Worm (Caenorhabditis elegans) whole organism, early embryonic: ENCODE results near the gene str-190.
A peak's percentile ranks its signal among the peaks of the same experiment; 100 is the strongest.

Experiments used
- B0310.2 ChIP-seq: sonication (generic microtip); optimal IDR thresholded peaks from 2 replicates; lab custom pipeline; 2016; ENCODE audit warnings: mild to moderate bottlenecking, missing genetic modification characterization, missing compliant biosample characterization
- ama-1 ChIP-seq: fragments of 150-350 bp; optimal IDR thresholded peaks from 2 replicates; lab custom pipeline; 2014
- ceh-13 ChIP-seq: fragments of 200-800 bp; sonication (Bioruptor generic); optimal IDR thresholded peaks from 2 replicates; lab custom pipeline; 2018; ENCODE audit warnings: mild to moderate bottlenecking, missing genetic modification characterization, missing compliant biosample characterization
- ceh-36 ChIP-seq: sonication (generic microtip); optimal IDR thresholded peaks from 2 replicates; lab custom pipeline; 2016; ENCODE audit warnings: missing genetic modification characterization, inconsistent platforms, missing compliant biosample characterization
- ets-7 ChIP-seq: sonication (generic microtip); optimal IDR thresholded peaks from 2 replicates; lab custom pipeline; 2016; ENCODE audit warnings: missing genotype, missing genetic modification characterization, missing compliant biosample characterization
- flt-1 ChIP-seq: fragments of 200-800 bp; sonication (Bioruptor generic); IDR thresholded peaks from 2 replicates; pipeline ENCODE4 v1.3.6; 2022; ENCODE audit warnings: missing genetic modification characterization, missing compliant biosample characterization
- hmg-4 ChIP-seq: fragments of 200-800 bp; sonication (Bioruptor generic); optimal IDR thresholded peaks from 2 replicates; lab custom pipeline; 2018; ENCODE audit warnings: mild to moderate bottlenecking, missing genetic modification characterization, missing compliant biosample characterization
- hnd-1 ChIP-seq: sonication (generic microtip); optimal IDR thresholded peaks from 2 replicates; lab custom pipeline; 2016; ENCODE audit warnings: missing genetic modification characterization, missing compliant biosample characterization
- pes-1 ChIP-seq: fragments of 200-800 bp; sonication (Bioruptor generic); IDR thresholded peaks from 2 replicates; pipeline ENCODE4 v1.3.6; 2022; ENCODE audit warnings: missing genetic modification reagents, missing genetic modification characterization, missing compliant biosample characterization
- scrt-1 ChIP-seq: fragments of 200-800 bp; sonication (Bioruptor generic); IDR thresholded peaks from 2 replicates; pipeline ENCODE4 v1.3.6; 2022; ENCODE audit warnings: missing genetic modification characterization, missing compliant biosample characterization
- sea-1 ChIP-seq: fragments of 200-800 bp; sonication (Bioruptor generic); conservative IDR thresholded peaks from 2 replicates; pipeline ENCODE4 v1.3.6; 2022; ENCODE audit warnings: missing genetic modification characterization, missing compliant biosample characterization
- tbx-37 ChIP-seq: fragments of 200-800 bp; sonication (Bioruptor generic); conservative IDR thresholded peaks from 2 replicates; pipeline ENCODE4 v1.3.6; 2022; ENCODE audit warnings: missing genetic modification reagents, missing genetic modification characterization, missing compliant biosample characterization
- tra-4 ChIP-seq: sonication (generic microtip); optimal IDR thresholded peaks from 2 replicates; lab custom pipeline; 2017; ENCODE audit warnings: missing genetic modification characterization, missing compliant biosample characterization

- no peak for TF ChIP-seq ama-1 (lab: Kevin White, UChicago)
- TF ChIP-seq flt-1, result no peak
- TF ChIP-seq tra-4 (tag; lab: Kevin White, UChicago), result no peak
- no peak for TF ChIP-seq ceh-13 (GFP tag; lab: Kevin White, UChicago)
- no peak for TF ChIP-seq scrt-1
- no peak for TF ChIP-seq hnd-1 (tag; lab: Kevin White, UChicago)
- no peak for TF ChIP-seq hmg-4 (GFP tag; lab: Kevin White, UChicago)
- TF ChIP-seq pes-1 (GFP tag; lab: Robert Waterston, UW), result no peak
- TF ChIP-seq ceh-36 (tag; lab: Kevin White, UChicago), result no peak
- TF ChIP-seq ets-7, result no peak
- no peak for TF ChIP-seq sea-1 (GFP tag; lab: Robert Waterston, UW)
- TF ChIP-seq tbx-37 (GFP tag; lab: Robert Waterston, UW), result peak; percentile 62; the same call in 1 of the 2 replicates
- TF ChIP-seq B0310.2 (tag; lab: Kevin White, UChicago), result no peak
Measured at ce11 chrV:7465509-7465908, 12.8 kb downstream of the str-190 start, which contains the start of gene F25E5.1.
